Fruit fly (Drosophila melanogaster) Kc167 (cell line): ENCODE results near the gene CG14036.

Experiments
- Myc ChIP-seq: fragments of >200 bp; optimal IDR thresholded peaks from 2 replicates; lab custom pipeline; 2017; ENCODE audit warnings: missing external identifiers
- h ChIP-seq: fragments of >200 bp; optimal IDR thresholded peaks from 3 replicates; lab custom pipeline; 2018; ENCODE audit warnings: missing external identifiers
- insv ChIP-seq: fragments of >200 bp; optimal IDR thresholded peaks from 3 replicates; lab custom pipeline; 2018; ENCODE audit warnings: missing external identifiers
- psq ChIP-seq: fragments of >200 bp; optimal IDR thresholded peaks from 2 replicates; lab custom pipeline; 2017; ENCODE audit warnings: missing external identifiers

DNA sequence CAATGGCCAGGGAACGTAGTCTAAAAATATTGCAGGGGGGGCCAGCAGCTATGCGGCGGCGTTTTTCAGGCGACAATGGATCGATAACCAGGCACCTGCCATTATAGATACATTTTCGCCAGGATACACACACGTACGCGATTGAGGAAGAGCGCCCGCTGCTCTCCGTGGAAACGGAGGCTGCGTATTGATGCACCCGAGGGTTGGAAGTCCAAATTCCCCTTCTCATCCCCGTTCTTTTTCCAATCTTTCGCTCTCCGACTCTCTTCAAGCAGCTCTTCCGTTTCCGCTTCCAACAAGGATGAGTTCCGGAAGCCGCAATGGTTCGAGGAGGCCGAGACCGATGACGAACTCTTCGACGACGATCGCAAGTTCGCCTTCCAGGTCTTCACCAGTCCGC is 41.9 kb upstream of the CG14036 start:
- no peak for TF ChIP-seq insv
- TF ChIP-seq h (lab: Kevin White, UChicago) = no peak
- TF ChIP-seq psq (lab: Kevin White, UChicago) = no peak
- TF ChIP-seq Myc = no peak
